Worm (Caenorhabditis elegans): ENCODE results near the gene sms-2.

DNA sequence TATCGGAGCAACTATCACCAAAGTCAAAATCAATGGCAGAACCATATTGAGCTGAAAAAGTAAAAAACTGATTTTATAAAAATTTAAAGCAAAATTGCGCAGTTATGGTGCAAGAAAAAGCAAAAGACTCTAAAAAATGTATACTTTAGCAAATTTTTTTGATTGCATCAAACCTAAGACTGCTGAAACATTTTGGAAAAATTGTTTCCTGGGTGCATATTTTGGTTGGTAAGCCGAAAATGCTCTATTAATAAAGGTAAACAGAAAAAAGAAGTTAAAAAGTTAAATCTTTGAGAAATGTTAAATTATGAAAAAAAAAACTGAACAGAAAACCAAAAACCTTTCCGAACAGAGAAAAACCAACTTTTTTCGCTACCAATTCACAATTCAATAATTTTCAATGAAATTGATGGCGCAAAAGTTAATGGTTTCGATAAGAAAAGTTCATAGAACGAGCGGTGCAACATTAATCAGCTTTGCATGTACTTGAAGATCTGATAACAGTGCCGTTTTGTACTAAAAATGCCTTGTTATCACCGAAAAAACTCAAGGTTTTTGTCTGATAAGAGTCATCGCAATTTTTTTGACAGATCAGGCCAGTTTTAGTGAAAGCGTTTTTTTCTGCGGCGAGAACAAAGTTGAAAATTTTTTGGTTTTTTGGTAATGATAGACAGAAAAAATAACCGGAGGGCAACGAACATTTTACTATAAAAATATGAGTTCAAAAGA is 29.4 kb upstream of the sms-2 start, which contains the start of gene abhd-3.2:
- TF ChIP-seq fkh-8 (tag; optimal IDR thresholded peaks at IDR 0.05) (no peak), pag-3 (tag; optimal IDR thresholded peaks at IDR 0.05; ENCODE audit: borderline replicate concordance, insufficient read depth) (no peak), ama-1 (optimal IDR thresholded peaks at IDR 0.05) (no peak)
